Fruit fly (Drosophila melanogaster) whole organism: ENCODE measurements around the gene CG3902.

ENCODE experiments used
- CG8478 ChIP-seq: fragments of >200 bp; optimal IDR thresholded peaks from 2 replicates; lab custom pipeline; 2018; ENCODE audit warnings: inconsistent platforms
- Dll ChIP-seq: fragments of >200 bp; optimal IDR thresholded peaks from 2 replicates; lab custom pipeline; 2017
- EcR ChIP-seq, 2 experiments: fragments of >200 bp; optimal IDR thresholded peaks; 2 replicates each; lab custom pipeline; 2017; ENCODE audit warnings: missing biosample characterization in 2 of 2, missing genetic modification characterization in 2 of 2, missing genetic modification reagents in 2 of 2
- pan ChIP-seq: fragments of >200 bp; optimal IDR thresholded peaks from 2 replicates; lab custom pipeline; 2017
- psq ChIP-seq: fragments of >200 bp; optimal IDR thresholded peaks from 2 replicates; lab custom pipeline; 2017
- usp ChIP-seq: fragments of >200 bp; optimal IDR thresholded peaks from 2 replicates; lab custom pipeline; 2017; ENCODE audit warnings: missing biosample characterization, missing genetic modification characterization, mixed read lengths

The CG3902 gene

dm6 chr3L:18846272-18846741 is 51.8 kb downstream of the CG3902 start:
- no peak for TF ChIP-seq psq
- TF ChIP-seq EcR (GFP tag; optimal IDR thresholded peaks at IDR 0.05; lab: Kevin White, UChicago), result no peak
- TF ChIP-seq CG8478, result no peak
- TF ChIP-seq usp (GFP tag; lab: Kevin White, UChicago), result no peak
- TF ChIP-seq pan (lab: Kevin White, UChicago), result no peak
- no peak for TF ChIP-seq Dll (lab: Kevin White, UChicago)

DNA sequence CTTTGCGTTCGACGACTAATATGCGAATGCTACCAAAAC is 52.0 kb downstream of the CG3902 start, which contains the start of gene Indy:
Gene Indy, minus strand, starts transcription at position 35 of the 39 bp plus-strand sequence.
- TF ChIP-seq psq, result no peak
- TF ChIP-seq usp (GFP tag; lab: Kevin White, UChicago), result no peak
- no peak for TF ChIP-seq pan (lab: Kevin White, UChicago)
- no peak for TF ChIP-seq Dll (lab: Kevin White, UChicago)
- TF ChIP-seq EcR (GFP tag; optimal IDR thresholded peaks at IDR 0.05; lab: Kevin White, UChicago), result no peak
- TF ChIP-seq CG8478, result no peak

- TF ChIP-seq pan (lab: Kevin White, UChicago) (no peak), Dll (lab: Kevin White, UChicago) (no peak), psq (no peak), EcR (GFP tag; optimal IDR thresholded peaks at IDR 0.05; lab: Kevin White, UChicago) (no peak), CG8478 (no peak), usp (GFP tag; lab: Kevin White, UChicago) (no peak)
These were observed 52.3 kb downstream of the CG3902 start for dm6 chr3L:18845833-18846232.
